Fruit fly (Drosophila melanogaster) whole organism: ENCODE measurements around the gene CG7567.

Experiments used
- Dll ChIP-seq: fragments of >200 bp; optimal IDR thresholded peaks from 2 replicates; lab custom pipeline; 2017
- psq ChIP-seq: fragments of >200 bp; optimal IDR thresholded peaks from 2 replicates; lab custom pipeline; 2017
- usp ChIP-seq: fragments of >200 bp; optimal IDR thresholded peaks from 2 replicates; lab custom pipeline; 2017; ENCODE audit warnings: missing biosample characterization, missing genetic modification characterization, mixed read lengths

DNA sequence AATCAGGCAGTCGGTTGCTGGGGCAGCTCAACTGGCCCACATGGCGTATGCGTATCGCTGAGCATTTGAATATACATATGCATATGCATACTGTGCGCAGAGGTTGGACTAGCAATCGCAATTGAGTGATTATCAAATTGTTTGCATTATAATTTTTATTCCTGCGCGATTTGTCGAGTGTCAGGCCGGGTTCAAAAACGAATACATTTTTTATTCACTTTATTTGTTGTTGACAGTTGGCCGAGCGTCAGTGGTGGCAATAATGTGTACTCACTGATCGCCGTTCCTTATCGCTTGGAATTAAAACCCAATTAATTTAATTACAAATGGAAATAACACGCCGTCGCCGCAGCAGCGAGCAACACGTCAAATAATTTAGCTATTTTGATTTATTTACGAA is 22.2 kb downstream of the CG7567 start:
- TF ChIP-seq Dll (no peak), psq (no peak), usp (no peak)
